Fruit fly (Drosophila melanogaster): ENCODE measurements around the gene Edg91.

The Edg91 gene

dm6 chr3R:17594086-17594485, 17.2 kb downstream of the Edg91 start, which contains the start of gene Sgs5bis:
TSS of gene Sgs5bis (plus strand) at chr3R:17594386.
- TF ChIP-seq CG4496 (GFP tag; IDR thresholded peaks at IDR 0.05) (no peak), Pif1B (GFP tag; optimal IDR thresholded peaks at IDR 0.05) (no peak), Snoo (tag; optimal IDR thresholded peaks at IDR 0.05) (no peak), CG10348 (GFP tag; IDR thresholded peaks at IDR 0.05) (no peak), CG8301 (tag; optimal IDR thresholded peaks at IDR 0.05) (no peak), Pif1A (GFP tag; optimal IDR thresholded peaks at IDR 0.05) (no peak), CG32121 (GFP tag; IDR thresholded peaks at IDR 0.05) (no peak), rn (GFP tag; IDR thresholded peaks at IDR 0.05) (no peak), CG15710 (tag; optimal IDR thresholded peaks at IDR 0.05) (no peak), fd96Ca (GFP tag; IDR thresholded peaks at IDR 0.05) (no peak), CG14655 (GFP tag; optimal IDR thresholded peaks at IDR 0.05) (no peak), CG34367 (tag; optimal IDR thresholded peaks at IDR 0.05) (no peak), Ets98B (GFP tag; IDR thresholded peaks at IDR 0.05) (no peak), CG17806 (tag; optimal IDR thresholded peaks at IDR 0.05) (no peak), gl (tag; optimal IDR thresholded peaks at IDR 0.05) (no peak), CG8159 (tag; optimal IDR thresholded peaks at IDR 0.05) (no peak), EcR (GFP tag; optimal IDR thresholded peaks at IDR 0.05) (no peak), CG9948 (tag; optimal IDR thresholded peaks at IDR 0.05) (no peak), CG13204 (GFP tag; optimal IDR thresholded peaks at IDR 0.05) (no peak)

dm6 chr3R:17593470-17593869, 17.8 kb downstream of the Edg91 start:
- TF ChIP-seq CG13204 (GFP tag; optimal IDR thresholded peaks at IDR 0.05) (no peak), CG8159 (tag; optimal IDR thresholded peaks at IDR 0.05) (no peak), fd96Ca (GFP tag; IDR thresholded peaks at IDR 0.05) (no peak), Snoo (tag; optimal IDR thresholded peaks at IDR 0.05) (no peak), CG8301 (tag; optimal IDR thresholded peaks at IDR 0.05) (no peak), Pif1B (GFP tag; optimal IDR thresholded peaks at IDR 0.05) (no peak), D1 (tag; optimal IDR thresholded peaks at IDR 0.05) (no peak)

- no peak for TF ChIP-seq CG32121 (GFP tag; IDR thresholded peaks at IDR 0.05)
- no peak for TF ChIP-seq rn (GFP tag; IDR thresholded peaks at IDR 0.05)
- no peak for TF ChIP-seq EcR (GFP tag; optimal IDR thresholded peaks at IDR 0.05)
- no peak for TF ChIP-seq CG8301 (tag; optimal IDR thresholded peaks at IDR 0.05)
- no peak for TF ChIP-seq Ets98B (GFP tag; IDR thresholded peaks at IDR 0.05)
- no peak for TF ChIP-seq CG34367 (tag; optimal IDR thresholded peaks at IDR 0.05)
- TF ChIP-seq fd96Ca (GFP tag; IDR thresholded peaks at IDR 0.05): no peak
- TF ChIP-seq Pif1B (GFP tag; optimal IDR thresholded peaks at IDR 0.05): no peak
- no peak for TF ChIP-seq CG12605 (GFP tag; IDR thresholded peaks at IDR 0.05)
Observed at dm6 chr3R:17591831-17592230, 19.5 kb downstream of the Edg91 start.

- no peak for TF ChIP-seq Ets98B (GFP tag; IDR thresholded peaks at IDR 0.05)
- no peak for TF ChIP-seq CG34367 (tag; optimal IDR thresholded peaks at IDR 0.05)
- no peak for TF ChIP-seq gl (tag; optimal IDR thresholded peaks at IDR 0.05)
- TF ChIP-seq CG8159 (tag; optimal IDR thresholded peaks at IDR 0.05): no peak
- no peak for TF ChIP-seq D1 (tag; optimal IDR thresholded peaks at IDR 0.05)
- no peak for TF ChIP-seq Pif1A (GFP tag; optimal IDR thresholded peaks at IDR 0.05)
- TF ChIP-seq CG14655 (GFP tag; optimal IDR thresholded peaks at IDR 0.05): no peak
- no peak for TF ChIP-seq CG8301 (tag; optimal IDR thresholded peaks at IDR 0.05)
- TF ChIP-seq CG13204 (GFP tag; optimal IDR thresholded peaks at IDR 0.05): no peak
- no peak for TF ChIP-seq CG9948 (tag; optimal IDR thresholded peaks at IDR 0.05)
- TF ChIP-seq CG10348 (GFP tag; IDR thresholded peaks at IDR 0.05): no peak
- TF ChIP-seq CG32121 (GFP tag; IDR thresholded peaks at IDR 0.05): no peak
- no peak for TF ChIP-seq CG15710 (tag; optimal IDR thresholded peaks at IDR 0.05)
- no peak for TF ChIP-seq Snoo (tag; optimal IDR thresholded peaks at IDR 0.05)
- TF ChIP-seq Pif1B (GFP tag; optimal IDR thresholded peaks at IDR 0.05): no peak
- TF ChIP-seq fd96Ca (GFP tag; IDR thresholded peaks at IDR 0.05): no peak
- TF ChIP-seq CG4496 (GFP tag; IDR thresholded peaks at IDR 0.05): no peak
Observed at dm6 chr3R:17588805-17589204, 22.5 kb downstream of the Edg91 start.

dm6 chr3R:17583658-17584460, 27.5 kb downstream of the Edg91 start:
- TF ChIP-seq CG8159 (tag; optimal IDR thresholded peaks at IDR 0.05) (peak; percentile 26), CG12605 (GFP tag; IDR thresholded peaks at IDR 0.05) (no peak), D1 (tag; optimal IDR thresholded peaks at IDR 0.05) (no peak), CG4496 (GFP tag; IDR thresholded peaks at IDR 0.05) (no peak), CG13204 (GFP tag; optimal IDR thresholded peaks at IDR 0.05) (no peak)

- no peak for TF ChIP-seq CG8301 (tag; optimal IDR thresholded peaks at IDR 0.05)
- TF ChIP-seq CG9948 (tag; optimal IDR thresholded peaks at IDR 0.05): no peak
- TF ChIP-seq CG15710 (tag; optimal IDR thresholded peaks at IDR 0.05): no peak
- TF ChIP-seq CG14655 (GFP tag; optimal IDR thresholded peaks at IDR 0.05): no peak
- no peak for TF ChIP-seq D1 (tag; optimal IDR thresholded peaks at IDR 0.05)
- no peak for TF ChIP-seq CG32121 (GFP tag; IDR thresholded peaks at IDR 0.05)
- no peak for TF ChIP-seq fd96Ca (GFP tag; IDR thresholded peaks at IDR 0.05)
- TF ChIP-seq CG13204 (GFP tag; optimal IDR thresholded peaks at IDR 0.05): no peak
- TF ChIP-seq rn (GFP tag; IDR thresholded peaks at IDR 0.05): no peak
- no peak for TF ChIP-seq Pif1A (GFP tag; optimal IDR thresholded peaks at IDR 0.05)
- TF ChIP-seq Pif1B (GFP tag; optimal IDR thresholded peaks at IDR 0.05): no peak
- no peak for TF ChIP-seq CG12605 (GFP tag; IDR thresholded peaks at IDR 0.05)
- TF ChIP-seq CG4496 (GFP tag; IDR thresholded peaks at IDR 0.05): no peak
- no peak for TF ChIP-seq CG10348 (GFP tag; IDR thresholded peaks at IDR 0.05)
- no peak for TF ChIP-seq CG8159 (tag; optimal IDR thresholded peaks at IDR 0.05)
- no peak for TF ChIP-seq gl (tag; optimal IDR thresholded peaks at IDR 0.05)
- no peak for TF ChIP-seq EcR (GFP tag; optimal IDR thresholded peaks at IDR 0.05)
- no peak for TF ChIP-seq CG34367 (tag; optimal IDR thresholded peaks at IDR 0.05)
- no peak for TF ChIP-seq Ets98B (GFP tag; IDR thresholded peaks at IDR 0.05)
Observed at dm6 chr3R:17566619-17567489, 44.5 kb downstream of the Edg91 start.
